Fruit fly (Drosophila melanogaster): ENCODE results near the gene CG6013.

The CG6013 gene

dm6 chr3R:18997388-18998287 is 33.7 kb upstream of the CG6013 start (continued):
- TF ChIP-seq CG30431 (GFP tag; optimal IDR thresholded peaks at IDR 0.05), result peak; percentile 57
- peak; percentile 8 for TF ChIP-seq Ssrp (tag; optimal IDR thresholded peaks at IDR 0.05)
- no peak for TF ChIP-seq CG11696 (GFP tag; IDR thresholded peaks at IDR 0.05)
- TF ChIP-seq tio (GFP tag; optimal IDR thresholded peaks at IDR 0.05), result peak; percentile 10
- peak in 1 of 2 experiments; percentile 49 for TF ChIP-seq crp (GFP tag; optimal IDR thresholded peaks at IDR 0.05)
- TF ChIP-seq CG8478 (optimal IDR thresholded peaks at IDR 0.05), result no peak
- TF ChIP-seq CG13624 (GFP tag; optimal IDR thresholded peaks at IDR 0.05), result no peak
- peak; percentile 50 for TF ChIP-seq az2 (GFP tag; optimal IDR thresholded peaks at IDR 0.05)
- no peak for TF ChIP-seq ato (GFP tag; IDR thresholded peaks at IDR 0.05; ENCODE audit: partially characterized antibody)
- TF ChIP-seq pum (GFP tag; optimal IDR thresholded peaks at IDR 0.05), result no peak
- no peak for TF ChIP-seq Trl (optimal IDR thresholded peaks at IDR 0.05)
- peak; percentile 25 for TF ChIP-seq Trl (GFP tag; optimal IDR thresholded peaks at IDR 0.05)
- TF ChIP-seq CG17802 (tag; optimal IDR thresholded peaks at IDR 0.05), result no peak
- peak; percentile 26 for TF ChIP-seq tap (tag; optimal IDR thresholded peaks at IDR 0.05)
- TF ChIP-seq chm (GFP tag; IDR thresholded peaks at IDR 0.05), result peak; percentile 69
- TF ChIP-seq Camta (GFP tag; optimal IDR thresholded peaks at IDR 0.05), result no peak
- TF ChIP-seq Gsc (GFP tag; IDR thresholded peaks at IDR 0.05), result no peak
- no peak for TF ChIP-seq CG16779 (GFP tag; IDR thresholded peaks at IDR 0.05)
- TF ChIP-seq CG12942 (GFP tag; optimal IDR thresholded peaks at IDR 0.05), result peak; percentile 48
- peak; percentile 88 for TF ChIP-seq org-1 (GFP tag; optimal IDR thresholded peaks at IDR 0.05)
- TF ChIP-seq CG1233 (GFP tag; optimal IDR thresholded peaks at IDR 0.05), result peak; percentile 73
- peak; percentile 65 for TF ChIP-seq twi (tag; optimal IDR thresholded peaks at IDR 0.05)
- no peak for TF ChIP-seq usp (GFP tag; optimal IDR thresholded peaks at IDR 0.05)
- TF ChIP-seq chn (GFP tag; optimal IDR thresholded peaks at IDR 0.05), result peak; percentile 48
- TF ChIP-seq Fer3 (tag; optimal IDR thresholded peaks at IDR 0.05), result no peak
- peak; percentile 96 for TF ChIP-seq CG15601 (tag; optimal IDR thresholded peaks at IDR 0.05)
- no peak for TF ChIP-seq CG8765 (GFP tag; IDR thresholded peaks at IDR 0.05)
- TF ChIP-seq p53 (GFP tag; optimal IDR thresholded peaks at IDR 0.05), result no peak
- peak; percentile 76; the same call in 1 of the 2 replicates for TF ChIP-seq sens-2 (GFP tag; IDR thresholded peaks at IDR 0.05)
- peak; percentile 96 for TF ChIP-seq otp (GFP tag; IDR thresholded peaks at IDR 0.05)
- peak; percentile 37; the same call in 1 of the 3 replicates for TF ChIP-seq sr (GFP tag; IDR thresholded peaks at IDR 0.05)
- TF ChIP-seq aop (GFP tag; IDR thresholded peaks at IDR 0.05), result no peak
- peak; percentile 91 for TF ChIP-seq wek (GFP tag; optimal IDR thresholded peaks at IDR 0.05)
- no peak for TF ChIP-seq cas (GFP tag; IDR thresholded peaks at IDR 0.05)
- TF ChIP-seq CG17568 (GFP tag; optimal IDR thresholded peaks at IDR 0.05), result peak; percentile 95
- TF ChIP-seq CG4360 (GFP tag; IDR thresholded peaks at IDR 0.05), result peak; percentile 44; the same call in 1 of the 2 replicates
- no peak for TF ChIP-seq Dad (GFP tag; optimal IDR thresholded peaks at IDR 0.05)
- TF ChIP-seq pnt (GFP tag; optimal IDR thresholded peaks at IDR 0.05), result no peak
- 0 out of 2 replicates have a peak, but pooled peaks have one; percentile 27 for TF ChIP-seq Rx (GFP tag; IDR thresholded peaks at IDR 0.05)
- peak; percentile 73 for TF ChIP-seq Atf-2 (GFP tag; optimal IDR thresholded peaks at IDR 0.05)
- TF ChIP-seq CG4854 (GFP tag; optimal IDR thresholded peaks at IDR 0.05), result peak; percentile 5
- TF ChIP-seq CG12104 (GFP tag; optimal IDR thresholded peaks at IDR 0.05), result peak; percentile 39
- peak; percentile 13 for TF ChIP-seq Xbp1 (GFP tag; optimal IDR thresholded peaks at IDR 0.05)
- TF ChIP-seq D19B (GFP tag; optimal IDR thresholded peaks at IDR 0.05), result no peak
- no peak for TF ChIP-seq Sry-δ (GFP tag; optimal IDR thresholded peaks at IDR 0.05)
- no peak for TF ChIP-seq trh (GFP tag; optimal IDR thresholded peaks at IDR 0.05)
- peak; percentile 5; the same call in 1 of the 2 replicates for TF ChIP-seq danr (GFP tag; IDR thresholded peaks at IDR 0.05)
- no peak for TF ChIP-seq gsb (GFP tag; IDR thresholded peaks at IDR 0.05)
- peak; percentile 5 for TF ChIP-seq exex (tag; optimal IDR thresholded peaks at IDR 0.05)
- TF ChIP-seq CG12744 (GFP tag; optimal IDR thresholded peaks at IDR 0.05), result peak; percentile 56
- no peak for TF ChIP-seq Dp (GFP tag; optimal IDR thresholded peaks at IDR 0.05)

Data from whole organism, embryonic.